Fruit fly (Drosophila melanogaster): ENCODE results near the gene CG16904.

DNA sequence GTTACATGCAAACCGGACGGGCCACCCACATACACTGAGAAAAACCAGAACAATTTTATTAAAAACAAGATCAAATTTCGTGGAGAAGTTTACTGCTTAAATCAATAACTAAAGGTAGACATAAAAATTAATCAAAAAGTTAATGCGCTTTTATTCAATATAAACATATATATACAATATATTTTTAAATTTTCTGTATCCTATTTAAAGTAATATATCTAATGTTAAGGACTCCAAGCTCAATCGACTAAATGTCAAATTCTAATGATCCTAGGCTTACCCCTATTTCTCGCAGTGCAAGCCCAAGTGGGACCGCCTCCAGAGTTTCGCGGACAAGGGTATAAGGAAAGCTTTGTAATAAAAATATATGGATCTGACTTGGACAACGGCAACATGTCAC, 41.0 kb upstream of the CG16904 start:
- TF ChIP-seq CTCF (optimal IDR thresholded peaks at IDR 0.05), result no peak
- no peak for TF ChIP-seq CG8478 (optimal IDR thresholded peaks at IDR 0.05)
